Fruit fly (Drosophila melanogaster) whole organism, embryonic: Measurements from ENCODE around the gene CG46464.

Experiments used
- Bdp1 ChIP-seq: fragments of 200-800 bp; sonication (Bioruptor generic); optimal IDR thresholded peaks from 3 replicates; lab custom pipeline; 2016; ENCODE audit warnings: missing biosample characterization, missing genetic modification characterization
- CG10462 ChIP-seq: fragments of 200-800 bp; sonication (Bioruptor generic); optimal IDR thresholded peaks from 2 replicates; lab custom pipeline; 2016; ENCODE audit warnings: missing biosample characterization, missing genetic modification characterization
- CG10543 ChIP-seq: fragments of 200-800 bp; sonication (Bioruptor generic); optimal IDR thresholded peaks from 3 replicates; lab custom pipeline; 2017; ENCODE audit warnings: missing biosample characterization, mild to moderate bottlenecking, missing genetic modification characterization, moderate library complexity
- CG11247 ChIP-seq: fragments of 200-800 bp; sonication (Bioruptor generic); IDR thresholded peaks from 2 replicates; pipeline ENCODE4 v1.3.6; 2022; ENCODE audit warnings: missing biosample characterization, missing genetic modification characterization
- CG11560 ChIP-seq: fragments of 200-800 bp; sonication (Bioruptor generic); IDR thresholded peaks from 3 replicates; pipeline ENCODE4 v1.3.6; 2022; ENCODE audit warnings: missing biosample characterization, missing genetic modification characterization
- CG12299 ChIP-seq: fragments of 200-800 bp; sonication (Bioruptor generic); optimal IDR thresholded peaks from 2 replicates; lab custom pipeline; 2018; ENCODE audit warnings: missing biosample characterization, mild to moderate bottlenecking, missing genetic modification characterization
- CG1233 ChIP-seq: fragments of 200-800 bp; sonication (Bioruptor generic); optimal IDR thresholded peaks from 4 replicates; lab custom pipeline; 2018; ENCODE audit warnings: missing biosample characterization, mild to moderate bottlenecking, missing genetic modification characterization
- CG13424 ChIP-seq: fragments of 200-800 bp; sonication (Bioruptor generic); optimal IDR thresholded peaks from 2 replicates; lab custom pipeline; 2019; ENCODE audit warnings: missing biosample characterization, mild to moderate bottlenecking, missing genetic modification characterization, moderate library complexity
- CG18476 ChIP-seq: fragments of 200-800 bp; sonication (Bioruptor generic); optimal IDR thresholded peaks from 2 replicates; lab custom pipeline; 2016; ENCODE audit warnings: missing biosample characterization, mild to moderate bottlenecking, missing genetic modification characterization
- CG31388 ChIP-seq: fragments of 200-800 bp; sonication (Bioruptor generic); optimal IDR thresholded peaks from 2 replicates; lab custom pipeline; 2016; ENCODE audit warnings: missing biosample characterization, missing genetic modification characterization
- CG6813 ChIP-seq: fragments of 200-800 bp; sonication (Bioruptor generic); optimal IDR thresholded peaks from 2 replicates; lab custom pipeline; 2017; ENCODE audit warnings: missing biosample characterization, missing genetic modification characterization, mild to moderate bottlenecking, moderate library complexity, missing genetic modification reagents
- CG7372 ChIP-seq: fragments of 200-800 bp; sonication (Bioruptor generic); IDR thresholded peaks from 2 replicates; pipeline ENCODE4 v1.3.6; 2022; ENCODE audit warnings: missing biosample characterization, missing genetic modification characterization
- CG8290 ChIP-seq, 3 experiments: fragments of 200-800 bp; sonication (Bioruptor generic); optimal IDR thresholded peaks; 2 replicates each; lab custom pipeline; 2016 to 2019; ENCODE audit warnings: missing biosample characterization in 3 of 3, missing genetic modification characterization in 3 of 3, mild to moderate bottlenecking in 2 of 3, moderate library complexity in 1 of 3
- CkIIα-i1 ChIP-seq: fragments of 200-800 bp; sonication (Bioruptor generic); IDR thresholded peaks from 2 replicates; pipeline ENCODE4 v1.3.6; 2022; ENCODE audit warnings: missing biosample characterization, missing genetic modification characterization
- D19A ChIP-seq: fragments of 200-800 bp; optimal IDR thresholded peaks from 3 replicates; lab custom pipeline; 2019; ENCODE audit warnings: missing biosample characterization, mild to moderate bottlenecking, missing genetic modification characterization, moderate library complexity
- HLH3B ChIP-seq: fragments of 200-800 bp; sonication (Bioruptor generic); IDR thresholded peaks from 2 replicates; pipeline ENCODE4 v1.3.6; 2022; ENCODE audit warnings: missing biosample characterization, missing genetic modification characterization
- HLH54F ChIP-seq: fragments of 200-800 bp; sonication (Bioruptor generic); optimal IDR thresholded peaks from 3 replicates; lab custom pipeline; 2016; ENCODE audit warnings: missing biosample characterization, missing genetic modification characterization
- Hey ChIP-seq: fragments of 200-800 bp; sonication (Bioruptor generic); optimal IDR thresholded peaks from 3 replicates; lab custom pipeline; 2018; ENCODE audit warnings: missing biosample characterization, mild to moderate bottlenecking, missing genetic modification characterization
- Hmr ChIP-seq: fragments of 200-800 bp; sonication (Bioruptor generic); optimal IDR thresholded peaks from 3 replicates; lab custom pipeline; 2017; ENCODE audit warnings: mild to moderate bottlenecking, missing biosample characterization, missing genetic modification reagents, missing genetic modification characterization
- Hr39 ChIP-seq: fragments of >200 bp; optimal IDR thresholded peaks from 2 replicates; lab custom pipeline; 2017
- Kr ChIP-seq: fragments of 200-800 bp; sonication (Bioruptor generic); optimal IDR thresholded peaks from 2 replicates; lab custom pipeline; 2017; ENCODE audit warnings: missing biosample characterization, mild to moderate bottlenecking, missing genetic modification characterization
- Lhr ChIP-seq: fragments of 200-800 bp; sonication (Bioruptor generic); optimal IDR thresholded peaks from 3 replicates; lab custom pipeline; 2017; ENCODE audit warnings: mild to moderate bottlenecking, missing biosample characterization, missing genetic modification reagents, missing genetic modification characterization
- Lim3 ChIP-seq: fragments of 200-800 bp; sonication (Bioruptor generic); IDR thresholded peaks from 2 replicates; pipeline ENCODE4 v1.3.6; 2022; ENCODE audit warnings: missing biosample characterization, missing genetic modification characterization
- MTF-1 ChIP-seq: fragments of 200-800 bp; sonication (Bioruptor generic); optimal IDR thresholded peaks from 2 replicates; lab custom pipeline; 2018; ENCODE audit warnings: missing biosample characterization, mild to moderate bottlenecking, missing genetic modification characterization, borderline replicate concordance
- NFAT ChIP-seq: fragments of 200-800 bp; sonication (Bioruptor generic); IDR thresholded peaks from 2 replicates; pipeline ENCODE4 v1.3.6; 2022; ENCODE audit warnings: missing biosample characterization, missing genetic modification characterization
- Oaz ChIP-seq: fragments of 200-800 bp; sonication (Bioruptor generic); IDR thresholded peaks from 2 replicates; pipeline ENCODE4 v1.3.6; 2022; ENCODE audit warnings: missing biosample characterization, missing genetic modification characterization
- bowl ChIP-seq: fragments of 200-800 bp; sonication (Bioruptor generic); IDR thresholded peaks from 2 replicates; pipeline ENCODE4 v1.3.6; 2022; ENCODE audit warnings: missing biosample characterization, missing genetic modification characterization
- cato ChIP-seq: fragments of 200-800 bp; sonication (Bioruptor generic); optimal IDR thresholded peaks from 2 replicates; lab custom pipeline; 2016; ENCODE audit warnings: missing biosample characterization, missing genetic modification characterization, borderline replicate concordance
- caup ChIP-seq: fragments of 200-800 bp; sonication (Bioruptor generic); optimal IDR thresholded peaks from 3 replicates; lab custom pipeline; 2017; ENCODE audit warnings: missing biosample characterization, mild to moderate bottlenecking, missing genetic modification characterization, moderate library complexity; ENCODE audit not compliant: severe bottlenecking
- cwo ChIP-seq: fragments of 200-800 bp; sonication (Bioruptor generic); optimal IDR thresholded peaks from 3 replicates; lab custom pipeline; 2017; ENCODE audit warnings: missing biosample characterization, missing genetic modification characterization, mild to moderate bottlenecking, moderate library complexity, missing genetic modification reagents
- dati ChIP-seq: fragments of 200-800 bp; sonication (Bioruptor generic); IDR thresholded peaks from 2 replicates; pipeline ENCODE4 v1.3.6; 2022; ENCODE audit warnings: missing biosample characterization, missing genetic modification characterization
- eve ChIP-seq, 2 experiments: fragments of >200 bp; optimal IDR thresholded peaks; 2 replicates each; lab custom pipeline; 2017; ENCODE audit warnings: missing biosample characterization in 2 of 2, missing genetic modification characterization in 2 of 2
- gfzf ChIP-seq: fragments of 200-800 bp; sonication (Bioruptor generic); optimal IDR thresholded peaks from 2 replicates; lab custom pipeline; 2016; ENCODE audit warnings: missing biosample characterization, mild to moderate bottlenecking, missing genetic modification characterization, moderate library complexity
- grn ChIP-seq: fragments of 200-800 bp; sonication (Bioruptor generic); optimal IDR thresholded peaks from 3 replicates; lab custom pipeline; 2017; ENCODE audit warnings: missing biosample characterization, missing genetic modification characterization
- gsb ChIP-seq: fragments of 200-800 bp; sonication (Bioruptor generic); IDR thresholded peaks from 2 replicates; pipeline ENCODE4 v1.3.6; 2022; ENCODE audit warnings: missing biosample characterization, missing genetic modification characterization
- h ChIP-seq: fragments of >200 bp; optimal IDR thresholded peaks from 2 replicates; lab custom pipeline; 2017
- hb ChIP-seq: fragments of 200-800 bp; sonication (Bioruptor generic); IDR thresholded peaks from 3 replicates; pipeline ENCODE4 v1.3.6; 2022; ENCODE audit warnings: missing biosample characterization, missing genetic modification characterization; ENCODE audit not compliant: partially characterized antibody
- jumu ChIP-seq: fragments of 200-800 bp; sonication (Bioruptor generic); optimal IDR thresholded peaks from 3 replicates; lab custom pipeline; 2016; ENCODE audit warnings: missing biosample characterization, missing genetic modification characterization
- luna ChIP-seq: fragments of 200-800 bp; sonication (Bioruptor generic); optimal IDR thresholded peaks from 2 replicates; lab custom pipeline; 2016; ENCODE audit warnings: missing biosample characterization, missing genetic modification characterization
- mirr ChIP-seq: fragments of 200-800 bp; sonication (Bioruptor generic); optimal IDR thresholded peaks from 3 replicates; lab custom pipeline; 2018; ENCODE audit warnings: missing biosample characterization, mild to moderate bottlenecking, missing genetic modification characterization
- pita ChIP-seq: fragments of 200-800 bp; sonication (Bioruptor generic); optimal IDR thresholded peaks from 2 replicates; lab custom pipeline; 2017; ENCODE audit warnings: missing biosample characterization, mild to moderate bottlenecking, missing genetic modification characterization
- repo ChIP-seq: fragments of 200-800 bp; sonication (Bioruptor generic); optimal IDR thresholded peaks from 2 replicates; lab custom pipeline; 2016; ENCODE audit warnings: missing biosample characterization, missing genetic modification characterization
- rib ChIP-seq: fragments of 200-800 bp; sonication (Bioruptor generic); IDR thresholded peaks from 2 replicates; pipeline ENCODE4 v1.3.6; 2022; ENCODE audit warnings: missing biosample characterization, missing genetic modification characterization
- sc ChIP-seq, 3 experiments: fragments of >200 bp in 2 of 3; fragments of 200-800 bp in 1 of 3; sonication (Bioruptor generic) in 1 of 3; optimal IDR thresholded peaks; 2 replicates in 2 of 3; 3 replicates in 1 of 3; lab custom pipeline; 2017; ENCODE audit warnings: mild to moderate bottlenecking in 1 of 3, missing biosample characterization in 1 of 3, missing genetic modification characterization in 1 of 3, missing genetic modification reagents in 1 of 3
- scrt ChIP-seq: fragments of 200-800 bp; sonication (Bioruptor generic); optimal IDR thresholded peaks from 2 replicates; lab custom pipeline; 2018; ENCODE audit warnings: missing biosample characterization, mild to moderate bottlenecking, missing genetic modification characterization, moderate library complexity
- seq ChIP-seq: fragments of 200-800 bp; sonication (Bioruptor generic); IDR thresholded peaks from 2 replicates; pipeline ENCODE4 v1.3.6; 2022; ENCODE audit warnings: missing biosample characterization, missing genetic modification characterization
- ssp ChIP-seq: fragments of 200-800 bp; sonication (Bioruptor generic); IDR thresholded peaks from 2 replicates; pipeline ENCODE4 v1.3.6; 2022; ENCODE audit warnings: missing biosample characterization, missing genetic modification characterization
- zen2 ChIP-seq: fragments of 200-800 bp; sonication (Bioruptor generic); IDR thresholded peaks from 3 replicates; pipeline ENCODE4 v1.3.6; 2022; ENCODE audit warnings: missing biosample characterization, missing genetic modification characterization; ENCODE audit not compliant: partially characterized antibody
- zf30C ChIP-seq: fragments of 200-800 bp; sonication (Bioruptor generic); optimal IDR thresholded peaks from 3 replicates; lab custom pipeline; 2018; ENCODE audit warnings: missing biosample characterization, mild to moderate bottlenecking, missing genetic modification characterization

The CG46464 gene

DNA sequence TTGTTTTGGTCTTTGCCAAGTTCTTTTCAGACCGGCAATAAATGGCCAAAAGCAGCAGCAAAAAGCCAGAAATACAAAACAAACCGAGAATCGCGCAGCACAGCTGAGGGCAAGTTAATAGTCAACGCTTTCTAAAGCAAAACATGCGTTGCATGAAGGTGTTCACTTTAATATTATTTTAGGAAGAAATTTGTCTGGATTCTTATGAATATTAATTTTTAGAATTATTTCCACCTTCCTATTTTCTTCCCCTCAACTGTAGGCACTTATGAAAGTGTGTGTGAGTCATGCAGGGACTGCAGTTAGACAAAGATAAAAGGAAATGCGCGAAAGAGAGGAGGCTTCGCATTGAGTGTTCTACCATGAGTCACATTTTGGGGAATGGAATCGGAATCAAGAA, 47.4 kb upstream of the CG46464 start (continued):
- TF ChIP-seq sc (optimal IDR thresholded peaks at IDR 0.05; lab: Kevin White, UChicago) (no peak), sc (GFP tag; optimal IDR thresholded peaks at IDR 0.05; lab: Kevin White, UChicago) (peak; percentile 15), D19A (tag; lab: Kevin White, UChicago) (peak; percentile 46), CG18476 (peak; percentile 24), CG11560 (tag; lab: Robert Waterston, UW) (no peak), Oaz (GFP tag; lab: Robert Waterston, UW) (no peak), zf30C (GFP tag; lab: Kevin White, UChicago) (no peak), mirr (GFP tag; lab: Kevin White, UChicago) (no peak), Lhr (GFP tag; lab: Kevin White, UChicago) (no peak), caup (GFP tag; lab: Kevin White, UChicago) (no peak), CG31388 (GFP tag; lab: Kevin White, UChicago) (no peak), gsb (GFP tag; lab: Robert Waterston, UW) (no peak), cato (GFP tag; lab: Kevin White, UChicago) (no peak), rib (GFP tag; lab: Robert Waterston, UW) (no peak), CG12299 (tag; lab: Kevin White, UChicago) (no peak), CkIIα-i1 (GFP tag; lab: Robert Waterston, UW) (no peak), CG8290 (GFP tag; optimal IDR thresholded peaks at IDR 0.05; lab: Kevin White, UChicago) (no peak), CG8290 (tag; optimal IDR thresholded peaks at IDR 0.05; lab: Kevin White, UChicago) (peak in 1 of 2 experiments; percentile 29), NFAT (GFP tag; lab: Robert Waterston, UW) (peak; percentile 35; the same call in 1 of the 2 replicates), eve (GFP tag; optimal IDR thresholded peaks at IDR 0.05; lab: Kevin White, UChicago) (peak in 1 of 2 experiments; percentile 26), bowl (GFP tag; lab: Robert Waterston, UW) (0 out of 2 replicates have a peak, but pooled peaks have one; percentile 39), scrt (GFP tag; lab: Kevin White, UChicago) (no peak), luna (GFP tag; lab: Kevin White, UChicago) (no peak), Lim3 (GFP tag; lab: Robert Waterston, UW) (no peak), CG13424 (tag; lab: Kevin White, UChicago) (peak; percentile 32), CG1233 (GFP tag; lab: Kevin White, UChicago) (peak; percentile 29), CG11247 (GFP tag; lab: Robert Waterston, UW) (0 out of 2 replicates have a peak, but pooled peaks have one; percentile 33), zen2 (GFP tag; lab: Robert Waterston, UW) (no peak), CG10462 (GFP tag; lab: Kevin White, UChicago) (peak; percentile 26), ssp (GFP tag; lab: Robert Waterston, UW) (peak; percentile 32; the same call in 1 of the 2 replicates), pita (GFP tag; lab: Kevin White, UChicago) (no peak), hb (GFP tag; lab: Robert Waterston, UW) (no peak), Hey (tag; lab: Kevin White, UChicago) (no peak), MTF-1 (GFP tag; lab: Kevin White, UChicago) (peak; percentile 3), jumu (no peak), CG10543 (GFP tag; lab: Kevin White, UChicago) (no peak), dati (GFP tag; lab: Robert Waterston, UW) (peak; percentile 31; the same call in 1 of the 2 replicates), CG6813 (GFP tag; lab: Kevin White, UChicago) (peak; percentile 42), Hmr (GFP tag; lab: Kevin White, UChicago) (peak; percentile 37), seq (0 out of 2 replicates have a peak, but pooled peaks have one; percentile 20), Kr (GFP tag; lab: Kevin White, UChicago) (no peak), gfzf (GFP tag; lab: Kevin White, UChicago) (no peak), CG7372 (GFP tag; lab: Robert Waterston, UW) (0 out of 2 replicates have a peak, but pooled peaks have one; percentile 17), cwo (GFP tag; lab: Kevin White, UChicago) (peak; percentile 10), HLH3B (GFP tag; lab: Robert Waterston, UW) (peak; percentile 76), Bdp1 (no peak), Hr39 (lab: Kevin White, UChicago) (no peak), h (lab: Kevin White, UChicago) (no peak), grn (GFP tag; lab: Kevin White, UChicago) (no peak), HLH54F (GFP tag; lab: Kevin White, UChicago) (peak; percentile 10), repo (GFP tag; lab: Kevin White, UChicago) (no peak)
